Worm (Caenorhabditis elegans) whole organism, L4 larva: ENCODE measurements around the gene prp-38.
A peak's percentile ranks its signal among the peaks of the same experiment; 100 is the strongest.

Source experiments
- Y5F2A.4 ChIP-seq: fragments of 200-800 bp; sonication (Bioruptor generic); optimal IDR thresholded peaks from 2 replicates; lab custom pipeline; 2018; ENCODE audit warnings: mild to moderate bottlenecking, missing genetic modification characterization, missing compliant biosample characterization
- ama-1 ChIP-seq: fragments of 150-350 bp; optimal IDR thresholded peaks from 2 replicates; lab custom pipeline; 2014; ENCODE audit warnings: inconsistent platforms, mixed read lengths
- ces-1 ChIP-seq: fragments of 150-350 bp; sonication (generic microtip); optimal IDR thresholded peaks from 4 replicates; lab custom pipeline; 2014; ENCODE audit warnings: missing biosample characterization, missing genetic modification reagents, missing genetic modification characterization
- dpl-1 ChIP-seq: fragments of 150-350 bp; optimal IDR thresholded peaks from 2 replicates; lab custom pipeline; 2014; ENCODE audit warnings: missing biosample characterization, missing genetic modification reagents, missing genetic modification characterization
- fos-1 ChIP-seq: fragments of 150-350 bp; optimal IDR thresholded peaks from 2 replicates; lab custom pipeline; 2014; ENCODE audit warnings: missing biosample characterization, missing genetic modification characterization
- hlh-11 ChIP-seq: fragments of 200-800 bp; sonication (Bioruptor generic); optimal IDR thresholded peaks from 2 replicates; lab custom pipeline; 2018; ENCODE audit warnings: mild to moderate bottlenecking, missing genetic modification characterization, missing compliant biosample characterization
- lin-15B ChIP-seq: fragments of 150-350 bp; sonication (generic microtip); optimal IDR thresholded peaks from 3 replicates; lab custom pipeline; 2014; ENCODE audit warnings: missing biosample characterization, missing genetic modification characterization
- madf-9 ChIP-seq: fragments of 200-800 bp; sonication (Bioruptor generic); conservative IDR thresholded peaks from 2 replicates; pipeline ENCODE4 v1.3.6; 2022; ENCODE audit warnings: missing genetic modification reagents, missing genetic modification characterization, missing compliant biosample characterization
- mep-1 ChIP-seq: fragments of 150-350 bp; sonication (generic microtip); optimal IDR thresholded peaks from 3 replicates; lab custom pipeline; 2014; ENCODE audit warnings: missing biosample characterization, missing genetic modification characterization
- mxl-2 ChIP-seq: fragments of 200-800 bp; sonication (Bioruptor generic); conservative IDR thresholded peaks from 2 replicates; pipeline ENCODE4 v1.3.6; 2022; ENCODE audit warnings: missing genetic modification reagents, missing genetic modification characterization, missing compliant biosample characterization
- nhr-76 ChIP-seq: fragments of 150-350 bp; optimal IDR thresholded peaks from 2 replicates; lab custom pipeline; 2014; ENCODE audit warnings: missing biosample characterization, missing genetic modification characterization
- skn-1 ChIP-seq: fragments of 150-350 bp; optimal IDR thresholded peaks from 2 replicates; lab custom pipeline; 2014; ENCODE audit warnings: missing biosample characterization, missing genetic modification characterization
- snpc-1.2 ChIP-seq: fragments of 200-800 bp; sonication (Bioruptor generic); IDR thresholded peaks from 2 replicates; pipeline ENCODE4 v1.3.6; 2022; ENCODE audit warnings: missing genetic modification reagents, missing genetic modification characterization, missing compliant biosample characterization
- unc-39 ChIP-seq: sonication (generic microtip); optimal IDR thresholded peaks from 2 replicates; lab custom pipeline; 2017; ENCODE audit warnings: missing biosample characterization, missing genetic modification characterization

DNA sequence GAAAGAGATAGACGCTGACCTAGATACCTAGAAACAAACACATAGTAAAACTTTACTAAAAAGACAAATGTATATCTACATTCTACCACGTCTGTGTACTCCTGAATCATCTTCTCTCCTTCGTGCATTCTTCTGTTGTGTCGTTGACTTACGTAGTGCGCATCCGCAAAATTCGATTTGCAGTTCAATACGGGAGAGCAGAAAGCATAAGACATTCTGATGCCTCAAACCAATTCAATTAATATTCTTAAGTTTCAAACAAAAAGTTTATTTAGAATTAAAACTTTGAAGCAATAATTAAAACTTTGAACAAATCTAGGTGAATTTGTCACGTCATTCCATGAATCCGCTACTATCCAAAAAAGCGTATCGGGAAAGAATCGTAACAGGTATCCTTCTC lies 11.0 kb upstream of the prp-38 start:
- no peak for TF ChIP-seq hlh-11
- TF ChIP-seq skn-1 = no peak
- TF ChIP-seq snpc-1.2 (GFP tag; lab: Robert Waterston, UW) = no peak
- TF ChIP-seq lin-15B (tag; lab: Kevin White, UChicago) = no peak
- TF ChIP-seq mep-1 (tag; lab: Kevin White, UChicago) = no peak
- TF ChIP-seq mxl-2 (GFP tag; lab: Robert Waterston, UW) = no peak
- TF ChIP-seq nhr-76 (tag; lab: Kevin White, UChicago) = no peak
- no peak for TF ChIP-seq Y5F2A.4 (GFP tag; lab: Kevin White, UChicago)
- TF ChIP-seq unc-39 (tag; lab: Kevin White, UChicago) = no peak
- peak; percentile 71 for TF ChIP-seq ces-1
- TF ChIP-seq dpl-1 (GFP tag; lab: Kevin White, UChicago) = no peak
- TF ChIP-seq madf-9 (GFP tag; lab: Robert Waterston, UW) = no peak
- no peak for TF ChIP-seq fos-1
- no peak for TF ChIP-seq ama-1 (lab: Kevin White, UChicago)
